Worm (Caenorhabditis elegans) whole organism, late embryonic: Measurements from ENCODE around the gene swt-3.

Experiments used
- ets-4 ChIP-seq: sonication (generic microtip); optimal IDR thresholded peaks from 2 replicates; lab custom pipeline; 2016; ENCODE audit warnings: missing genetic modification characterization, missing compliant biosample characterization
- fkh-10 ChIP-seq: fragments of 150-350 bp; optimal IDR thresholded peaks from 2 replicates; lab custom pipeline; 2014; ENCODE audit warnings: missing biosample characterization, missing genetic modification reagents, missing genetic modification characterization
- lim-6 ChIP-seq: sonication (generic microtip); optimal IDR thresholded peaks from 2 replicates; lab custom pipeline; 2016; ENCODE audit warnings: missing genetic modification characterization, missing compliant biosample characterization

ce11 chrIV:10777076-10777475 lies 3.4 kb downstream of the swt-3 start:
- TF ChIP-seq lim-6 (tag; lab: Kevin White, UChicago) (no peak), fkh-10 (GFP tag; lab: Kevin White, UChicago) (no peak), ets-4 (tag; lab: Kevin White, UChicago) (no peak)
